Worm (Caenorhabditis elegans) whole organism, mixed stage, embryonic: Measurements from ENCODE around the gene R02F11.10.

Source experiments
- M03D4.4 ChIP-seq: sonication (generic microtip); optimal IDR thresholded peaks from 2 replicates; lab custom pipeline; 2017; ENCODE audit warnings: mild to moderate bottlenecking, missing genetic modification characterization, missing compliant biosample characterization
- bed-3 ChIP-seq: fragments of 200-800 bp; sonication (Bioruptor generic); optimal IDR thresholded peaks from 3 replicates; lab custom pipeline; 2018; ENCODE audit warnings: mild to moderate bottlenecking, missing genetic modification characterization, moderate library complexity, missing compliant biosample characterization
- blmp-1 ChIP-seq: fragments of 150-350 bp; optimal IDR thresholded peaks from 2 replicates; lab custom pipeline; 2014; ENCODE audit warnings: missing biosample characterization, missing genetic modification characterization
- ceh-39 ChIP-seq: fragments of 150-350 bp; optimal IDR thresholded peaks from 2 replicates; lab custom pipeline; 2014; ENCODE audit warnings: missing biosample characterization, missing genetic modification characterization
- ceh-43 ChIP-seq: fragments of 200-800 bp; sonication (Bioruptor generic); optimal IDR thresholded peaks from 2 replicates; lab custom pipeline; 2018; ENCODE audit warnings: mild to moderate bottlenecking, missing genetic modification characterization, moderate library complexity, missing compliant biosample characterization
- ceh-83 ChIP-seq: fragments of 200-800 bp; sonication (Bioruptor generic); optimal IDR thresholded peaks from 2 replicates; lab custom pipeline; 2018; ENCODE audit warnings: mild to moderate bottlenecking, missing genetic modification characterization, missing compliant biosample characterization
- ces-1 ChIP-seq: fragments of 150-350 bp; optimal IDR thresholded peaks from 2 replicates; lab custom pipeline; 2014; ENCODE audit warnings: missing biosample characterization, missing genetic modification reagents, missing genetic modification characterization
- cnd-1 ChIP-seq: fragments of 200-800 bp; sonication (Bioruptor generic); optimal IDR thresholded peaks from 2 replicates; lab custom pipeline; 2018; ENCODE audit warnings: mild to moderate bottlenecking, missing genetic modification characterization, missing compliant biosample characterization
- drap-1 ChIP-seq: fragments of 200-800 bp; sonication (Bioruptor generic); optimal IDR thresholded peaks from 3 replicates; lab custom pipeline; 2018; ENCODE audit warnings: mild to moderate bottlenecking, missing genetic modification characterization, missing compliant biosample characterization
- elt-1 ChIP-seq: sonication (generic microtip); optimal IDR thresholded peaks from 2 replicates; lab custom pipeline; 2017; ENCODE audit warnings: missing genetic modification characterization, mild to moderate bottlenecking, missing compliant biosample characterization, antibody characterized with exemption, moderate library complexity, borderline replicate concordance; ENCODE audit not compliant: insufficient read depth
- elt-3 ChIP-seq: fragments of 150-350 bp; optimal IDR thresholded peaks from 2 replicates; lab custom pipeline; 2014; ENCODE audit warnings: missing biosample characterization, missing genetic modification characterization
- flh-1 ChIP-seq: fragments of 200-800 bp; sonication (Bioruptor generic); optimal IDR thresholded peaks from 2 replicates; lab custom pipeline; 2018; ENCODE audit warnings: mild to moderate bottlenecking, missing genetic modification characterization, moderate library complexity, missing compliant biosample characterization
- ham-2 ChIP-seq: fragments of 200-800 bp; sonication (Bioruptor generic); optimal IDR thresholded peaks from 2 replicates; lab custom pipeline; 2018; ENCODE audit warnings: mild to moderate bottlenecking, missing genetic modification characterization, missing compliant biosample characterization
- hlh-1 ChIP-seq: fragments of 150-350 bp; optimal IDR thresholded peaks from 2 replicates; lab custom pipeline; 2014; ENCODE audit warnings: missing biosample characterization, missing genetic modification reagents, missing genetic modification characterization
- lin-13 ChIP-seq: fragments of 150-350 bp; optimal IDR thresholded peaks from 2 replicates; lab custom pipeline; 2014; ENCODE audit warnings: missing biosample characterization, missing genetic modification characterization
- lin-32 ChIP-seq: fragments of 200-800 bp; sonication (Bioruptor generic); optimal IDR thresholded peaks from 2 replicates; lab custom pipeline; 2018; ENCODE audit warnings: mild to moderate bottlenecking, missing genetic modification characterization, missing compliant biosample characterization
- lsy-2 ChIP-seq: fragments of 150-350 bp; optimal IDR thresholded peaks from 2 replicates; lab custom pipeline; 2014; ENCODE audit warnings: missing biosample characterization, missing genetic modification characterization
- mab-5 ChIP-seq: fragments of 150-350 bp; optimal IDR thresholded peaks from 2 replicates; lab custom pipeline; 2014; ENCODE audit warnings: missing biosample characterization, missing genetic modification characterization
- mep-1 ChIP-seq: fragments of 150-350 bp; optimal IDR thresholded peaks from 2 replicates; lab custom pipeline; 2017; ENCODE audit warnings: missing biosample characterization, missing genetic modification reagents, missing genetic modification characterization, inconsistent platforms
- mls-2 ChIP-seq: sonication (generic microtip); optimal IDR thresholded peaks from 2 replicates; lab custom pipeline; 2016; ENCODE audit warnings: mild to moderate bottlenecking, missing genetic modification characterization, moderate library complexity, missing compliant biosample characterization
- nhr-12 ChIP-seq: fragments of 150-350 bp; optimal IDR thresholded peaks from 2 replicates; lab custom pipeline; 2014; ENCODE audit warnings: missing biosample characterization, missing genetic modification characterization
- nhr-2 ChIP-seq: fragments of 150-350 bp; optimal IDR thresholded peaks from 2 replicates; lab custom pipeline; 2014; ENCODE audit warnings: missing biosample characterization, missing genetic modification characterization
- nhr-237 ChIP-seq: fragments of 150-350 bp; optimal IDR thresholded peaks from 2 replicates; lab custom pipeline; 2014; ENCODE audit warnings: missing biosample characterization, missing genetic modification characterization
- nhr-28 ChIP-seq: fragments of 150-350 bp; optimal IDR thresholded peaks from 2 replicates; lab custom pipeline; 2014; ENCODE audit warnings: missing biosample characterization, missing genetic modification characterization
- nhr-76 ChIP-seq: sonication (generic microtip); optimal IDR thresholded peaks from 2 replicates; lab custom pipeline; 2017; ENCODE audit warnings: missing biosample characterization, missing genetic modification characterization
- pha-4 ChIP-seq: fragments of 150-350 bp; optimal IDR thresholded peaks from 2 replicates; lab custom pipeline; 2018; ENCODE audit warnings: missing biosample characterization, missing genetic modification reagents, missing genetic modification characterization
- sem-2 ChIP-seq: fragments of 200-800 bp; sonication (Bioruptor generic); optimal IDR thresholded peaks from 2 replicates; lab custom pipeline; 2018; ENCODE audit warnings: mild to moderate bottlenecking, missing genetic modification characterization, missing compliant biosample characterization
- snpc-4 ChIP-seq: fragments of 150-350 bp; optimal IDR thresholded peaks from 2 replicates; lab custom pipeline; 2014; ENCODE audit warnings: missing biosample characterization, missing genetic modification characterization
- sptf-1 ChIP-seq: sonication (generic microtip); optimal IDR thresholded peaks from 2 replicates; lab custom pipeline; 2017; ENCODE audit warnings: mild to moderate bottlenecking, missing genetic modification characterization, moderate library complexity, missing compliant biosample characterization
- tbx-8 ChIP-seq: fragments of 200-800 bp; sonication (Bioruptor generic); optimal IDR thresholded peaks from 2 replicates; lab custom pipeline; 2018; ENCODE audit warnings: mild to moderate bottlenecking, missing genetic modification characterization, moderate library complexity, missing compliant biosample characterization
- unc-120 ChIP-seq: sonication (generic microtip); optimal IDR thresholded peaks from 2 replicates; lab custom pipeline; 2017; ENCODE audit warnings: missing genetic modification characterization, missing compliant biosample characterization; ENCODE audit not compliant: poor library complexity, severe bottlenecking
- unc-39 ChIP-seq: fragments of 150-350 bp; optimal IDR thresholded peaks from 2 replicates; lab custom pipeline; 2014; ENCODE audit warnings: missing biosample characterization, missing genetic modification characterization
- unc-62 ChIP-seq: fragments of 150-350 bp; optimal IDR thresholded peaks from 2 replicates; lab custom pipeline; 2014; ENCODE audit warnings: missing biosample characterization, missing genetic modification reagents, missing genetic modification characterization
- zip-8 ChIP-seq: fragments of 150-350 bp; optimal IDR thresholded peaks from 2 replicates; lab custom pipeline; 2014; ENCODE audit warnings: missing biosample characterization, missing genetic modification characterization
- ztf-11 ChIP-seq: fragments of 150-350 bp; optimal IDR thresholded peaks from 2 replicates; lab custom pipeline; 2014; ENCODE audit warnings: missing biosample characterization, missing genetic modification characterization

Gene R02F11.10

DNA sequence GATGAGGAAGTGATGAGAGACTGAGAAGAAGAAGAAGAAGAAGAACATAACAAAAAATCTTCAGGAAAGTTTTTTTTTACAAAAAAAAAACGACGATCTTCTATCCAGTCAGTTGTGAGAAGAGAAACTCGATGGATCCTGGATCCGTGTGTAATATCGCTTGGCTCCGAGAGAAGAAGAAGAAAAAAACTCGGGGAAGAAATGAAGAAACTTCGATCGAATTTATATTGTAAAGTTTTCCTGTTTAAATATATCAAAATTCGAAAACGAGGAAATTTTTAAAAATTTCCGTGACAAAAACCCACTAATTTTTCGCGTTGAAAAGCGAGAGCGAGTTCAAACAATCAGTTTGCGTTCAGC, 34.4 kb downstream of the R02F11.10 start, which contains the start of gene adss-1:
TSS of gene adss-1 (minus strand) at position 101 of the 360 bp plus-strand sequence.
- TF ChIP-seq pha-4 (tag; lab: Kevin White, UChicago): no peak
- TF ChIP-seq snpc-4 (tag; lab: Kevin White, UChicago): no peak
- TF ChIP-seq elt-3 (tag; lab: Kevin White, UChicago): no peak
- TF ChIP-seq nhr-237: no peak
- no peak for TF ChIP-seq nhr-76 (tag; lab: Kevin White, UChicago)
- TF ChIP-seq ceh-43 (GFP tag; lab: Kevin White, UChicago): no peak
- no peak for TF ChIP-seq cnd-1 (tag; lab: Kevin White, UChicago)
- TF ChIP-seq sem-2: no peak
- TF ChIP-seq nhr-12: no peak
- TF ChIP-seq unc-39 (tag; lab: Kevin White, UChicago): no peak
- no peak for TF ChIP-seq mab-5
- TF ChIP-seq ceh-83 (GFP tag; lab: Kevin White, UChicago): no peak
- TF ChIP-seq unc-120: no peak
- no peak for TF ChIP-seq sptf-1 (tag; lab: Kevin White, UChicago)
- TF ChIP-seq ces-1 (GFP tag; lab: Kevin White, UChicago): no peak

DNA sequence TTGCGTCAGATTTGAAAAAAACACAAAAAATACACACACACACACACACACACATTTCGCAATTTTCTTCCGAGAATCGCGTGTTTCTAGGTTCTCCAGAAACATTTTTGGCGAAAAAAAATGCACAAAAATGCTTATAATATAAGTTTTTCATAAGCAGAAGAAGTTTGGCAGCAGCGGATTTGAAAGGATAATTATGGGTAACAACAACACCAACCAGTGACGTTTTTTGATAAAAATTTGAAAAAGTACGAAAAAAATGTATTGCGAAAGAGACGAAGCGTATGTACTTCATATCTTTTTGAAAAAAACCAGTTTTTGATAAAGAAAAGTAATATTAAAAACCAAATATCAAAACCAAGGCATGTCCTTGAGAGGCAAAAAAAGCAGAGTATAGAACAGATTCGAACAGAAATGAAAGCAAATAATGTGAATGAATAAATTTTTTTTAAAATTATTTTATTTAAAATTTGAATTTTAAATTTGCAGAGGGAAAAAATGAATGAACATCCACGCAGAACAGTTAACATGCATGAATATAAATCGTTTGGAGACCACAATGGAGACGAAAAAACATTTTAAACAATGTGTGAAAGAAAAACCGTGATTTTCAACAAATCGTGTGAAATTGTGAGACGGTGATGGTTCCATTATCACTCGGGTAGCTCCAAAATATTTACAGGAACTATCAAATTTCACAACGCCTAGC, 34.9 kb downstream of the R02F11.10 start:
- TF ChIP-seq mls-2 (tag; lab: Kevin White, UChicago): no peak
- TF ChIP-seq lsy-2: no peak
- TF ChIP-seq unc-39 (tag; lab: Kevin White, UChicago): no peak
- no peak for TF ChIP-seq elt-1 (tag; lab: Kevin White, UChicago)
- no peak for TF ChIP-seq unc-120
- no peak for TF ChIP-seq M03D4.4 (tag; lab: Kevin White, UChicago)

ce11 chrV:4826710-4827380, 37.9 kb downstream of the R02F11.10 start, which contains the start of the genes hsp-6 and C37H5.5:
Gene hsp-6, minus strand, starts transcription at chrV:4826760.
Gene C37H5.5, plus strand, starts transcription at chrV:4827360.
- TF ChIP-seq lin-32 (no peak), ham-2 (GFP tag; lab: Kevin White, UChicago) (no peak), zip-8 (tag; lab: Kevin White, UChicago) (no peak), pha-4 (tag; lab: Kevin White, UChicago) (peak; percentile 24), mep-1 (tag; lab: Kevin White, UChicago) (peak; percentile 91), nhr-2 (tag; lab: Kevin White, UChicago) (peak; percentile 22), nhr-76 (tag; lab: Kevin White, UChicago) (no peak), hlh-1 (tag; lab: Kevin White, UChicago) (peak; percentile 67), drap-1 (peak; percentile 10), nhr-237 (peak; percentile 79), tbx-8 (no peak), nhr-28 (tag; lab: Kevin White, UChicago) (no peak), sem-2 (no peak), M03D4.4 (tag; lab: Kevin White, UChicago) (peak; percentile 4), bed-3 (GFP tag; lab: Kevin White, UChicago) (no peak), lin-13 (tag; lab: Kevin White, UChicago) (peak; percentile 83), elt-3 (tag; lab: Kevin White, UChicago) (no peak), cnd-1 (tag; lab: Kevin White, UChicago) (peak; percentile 18), unc-39 (tag; lab: Kevin White, UChicago) (no peak), ces-1 (GFP tag; lab: Kevin White, UChicago) (peak; percentile 65), flh-1 (no peak), nhr-12 (no peak), sptf-1 (tag; lab: Kevin White, UChicago) (peak; percentile 58), snpc-4 (tag; lab: Kevin White, UChicago) (no peak), unc-62 (GFP tag; lab: Kevin White, UChicago) (peak; percentile 19), ceh-43 (GFP tag; lab: Kevin White, UChicago) (no peak), mab-5 (no peak), unc-120 (peak; percentile 49), ztf-11 (tag; lab: Kevin White, UChicago) (no peak), ceh-39 (tag; lab: Kevin White, UChicago) (no peak), elt-1 (tag; lab: Kevin White, UChicago) (no peak), ceh-83 (GFP tag; lab: Kevin White, UChicago) (no peak), mls-2 (tag; lab: Kevin White, UChicago) (no peak), lsy-2 (peak; percentile 88), blmp-1 (tag; lab: Kevin White, UChicago) (no peak)
- TF ChIP-seq, all 35 proteins: peak for 14
